Fruit fly (Drosophila melanogaster) whole organism, embryonic: ENCODE data around the gene ova.

Experiments used
- B-H1 ChIP-seq: fragments of 200-800 bp; sonication (Bioruptor generic); IDR thresholded peaks from 3 replicates; pipeline ENCODE4 v1.3.6; 2022; ENCODE audit warnings: missing biosample characterization, missing genetic modification characterization
- CG10267 ChIP-seq: fragments of 200-800 bp; sonication (Bioruptor generic); optimal IDR thresholded peaks from 2 replicates; lab custom pipeline; 2018; ENCODE audit warnings: missing biosample characterization, mild to moderate bottlenecking, missing genetic modification characterization, moderate library complexity
- CG13123 ChIP-seq: fragments of 200-800 bp; sonication (Bioruptor generic); optimal IDR thresholded peaks from 2 replicates; lab custom pipeline; 2016; ENCODE audit warnings: missing biosample characterization, missing genetic modification characterization
- CG17328 ChIP-seq: fragments of 200-800 bp; sonication (Bioruptor generic); IDR thresholded peaks from 2 replicates; pipeline ENCODE4 v1.3.6; 2022; ENCODE audit warnings: missing biosample characterization, missing genetic modification characterization
- CG2116 ChIP-seq: fragments of 200-800 bp; sonication (Bioruptor generic); optimal IDR thresholded peaks from 3 replicates; lab custom pipeline; 2018; ENCODE audit warnings: missing biosample characterization, mild to moderate bottlenecking, missing genetic modification characterization
- CG2129 ChIP-seq: fragments of 200-800 bp; sonication (Bioruptor generic); IDR thresholded peaks from 2 replicates; pipeline ENCODE4 v1.3.6; 2022; ENCODE audit warnings: missing biosample characterization, missing genetic modification characterization; ENCODE audit not compliant: partially characterized antibody
- CG32767 ChIP-seq: fragments of 200-800 bp; sonication (Bioruptor generic); IDR thresholded peaks from 2 replicates; pipeline ENCODE4 v1.3.6; 2022; ENCODE audit warnings: missing biosample characterization, missing genetic modification characterization
- CG33213 ChIP-seq: fragments of 200-800 bp; sonication (Bioruptor generic); optimal IDR thresholded peaks from 3 replicates; lab custom pipeline; 2016; ENCODE audit warnings: missing biosample characterization, missing genetic modification characterization
- CG34224 ChIP-seq: fragments of 200-800 bp; sonication (Bioruptor generic); IDR thresholded peaks from 3 replicates; pipeline ENCODE4 v1.3.6; 2022; ENCODE audit warnings: missing biosample characterization, missing genetic modification characterization; ENCODE audit not compliant: partially characterized antibody
- CG4707 ChIP-seq: fragments of 200-800 bp; sonication (Bioruptor generic); optimal IDR thresholded peaks from 2 replicates; lab custom pipeline; 2018; ENCODE audit warnings: missing biosample characterization, mild to moderate bottlenecking, missing genetic modification characterization, moderate library complexity
- CG4854 ChIP-seq: fragments of 200-800 bp; sonication (Bioruptor generic); optimal IDR thresholded peaks from 2 replicates; lab custom pipeline; 2016; ENCODE audit warnings: missing biosample characterization, missing genetic modification characterization, inconsistent platforms
- CG5245 ChIP-seq: fragments of 200-800 bp; sonication (Bioruptor generic); optimal IDR thresholded peaks from 3 replicates; lab custom pipeline; 2016; ENCODE audit warnings: missing biosample characterization, missing genetic modification characterization
- CG6791 ChIP-seq: fragments of 200-800 bp; sonication (Bioruptor generic); IDR thresholded peaks from 3 replicates; pipeline ENCODE4 v1.3.6; 2022; ENCODE audit warnings: missing biosample characterization, missing genetic modification characterization; ENCODE audit not compliant: partially characterized antibody
- CG7271 ChIP-seq: fragments of 200-800 bp; sonication (Bioruptor generic); optimal IDR thresholded peaks from 2 replicates; lab custom pipeline; 2018; ENCODE audit warnings: missing biosample characterization, mild to moderate bottlenecking, missing genetic modification characterization, moderate library complexity
- CG8924 ChIP-seq: fragments of 200-800 bp; optimal IDR thresholded peaks from 3 replicates; lab custom pipeline; 2019; ENCODE audit warnings: missing biosample characterization, mild to moderate bottlenecking, missing genetic modification characterization, moderate library complexity
- CHES-1-like ChIP-seq: fragments of 200-800 bp; sonication (Bioruptor generic); optimal IDR thresholded peaks from 2 replicates; lab custom pipeline; 2016; ENCODE audit warnings: missing biosample characterization, missing genetic modification characterization
- CrebB ChIP-seq: fragments of 200-800 bp; sonication (Bioruptor generic); optimal IDR thresholded peaks from 3 replicates; lab custom pipeline; 2018; ENCODE audit warnings: missing biosample characterization, mild to moderate bottlenecking, missing genetic modification characterization
- D19A ChIP-seq: fragments of 200-800 bp; optimal IDR thresholded peaks from 3 replicates; lab custom pipeline; 2019; ENCODE audit warnings: missing biosample characterization, mild to moderate bottlenecking, missing genetic modification characterization, moderate library complexity
- Dbx ChIP-seq: fragments of 200-800 bp; sonication (Bioruptor generic); IDR thresholded peaks from 3 replicates; pipeline ENCODE4 v1.3.6; 2022; ENCODE audit warnings: missing biosample characterization, missing genetic modification characterization
- Doc3 ChIP-seq: fragments of 200-800 bp; sonication (Bioruptor generic); IDR thresholded peaks from 3 replicates; pipeline ENCODE4 v1.3.6; 2022; ENCODE audit warnings: missing biosample characterization, missing genetic modification characterization; ENCODE audit not compliant: partially characterized antibody
- Dp ChIP-seq: fragments of 200-800 bp; sonication (Bioruptor generic); optimal IDR thresholded peaks from 2 replicates; lab custom pipeline; 2018; ENCODE audit warnings: missing biosample characterization, mild to moderate bottlenecking, missing genetic modification characterization, moderate library complexity
- HLH3B ChIP-seq: fragments of 200-800 bp; sonication (Bioruptor generic); IDR thresholded peaks from 2 replicates; pipeline ENCODE4 v1.3.6; 2022; ENCODE audit warnings: missing biosample characterization, missing genetic modification characterization
- MBD-R2 ChIP-seq: fragments of 200-800 bp; sonication (Bioruptor generic); IDR thresholded peaks from 2 replicates; pipeline ENCODE4 v1.3.6; 2022; ENCODE audit warnings: missing biosample characterization, missing genetic modification characterization
- Opbp ChIP-seq: fragments of 200-800 bp; sonication (Bioruptor generic); IDR thresholded peaks from 3 replicates; pipeline ENCODE4 v1.3.6; 2022; ENCODE audit warnings: missing biosample characterization, missing genetic modification characterization; ENCODE audit not compliant: partially characterized antibody
- Sin3A ChIP-seq: fragments of >200 bp; optimal IDR thresholded peaks from 2 replicates; lab custom pipeline; 2018
- Spps ChIP-seq: fragments of 200-800 bp; sonication (Bioruptor generic); optimal IDR thresholded peaks from 2 replicates; lab custom pipeline; 2018; ENCODE audit warnings: missing biosample characterization, mild to moderate bottlenecking, missing genetic modification characterization
- Sry-δ ChIP-seq: fragments of 200-800 bp; sonication (Bioruptor generic); optimal IDR thresholded peaks from 2 replicates; lab custom pipeline; 2016; ENCODE audit warnings: missing biosample characterization, missing genetic modification characterization
- Tbp ChIP-seq: fragments of >200 bp; optimal IDR thresholded peaks from 2 replicates; lab custom pipeline; 2018; ENCODE audit warnings: missing biosample characterization, missing genetic modification characterization
- Trl ChIP-seq, 3 experiments: fragments of >200 bp in 2 of 3; fragments of 200-800 bp in 1 of 3; sonication (Bioruptor generic) in 1 of 3; optimal IDR thresholded peaks; 2 replicates in 1 of 3; 3 replicates in 2 of 3; lab custom pipeline; 2016 to 2017; ENCODE audit warnings: missing biosample characterization in 1 of 3, missing genetic modification characterization in 1 of 3
- Xrp1 ChIP-seq: fragments of 200-800 bp; sonication (Bioruptor generic); IDR thresholded peaks from 2 replicates; pipeline ENCODE4 v1.3.6; 2022; ENCODE audit warnings: missing biosample characterization, missing genetic modification characterization
- amos ChIP-seq: fragments of 200-800 bp; sonication (Bioruptor generic); IDR thresholded peaks from 2 replicates; pipeline ENCODE4 v1.3.6; 2022; ENCODE audit warnings: missing biosample characterization, missing genetic modification characterization; ENCODE audit not compliant: partially characterized antibody
- bcd ChIP-seq: fragments of 200-800 bp; sonication (Bioruptor generic); optimal IDR thresholded peaks from 2 replicates; lab custom pipeline; 2017; ENCODE audit warnings: missing biosample characterization, mild to moderate bottlenecking, missing genetic modification characterization
- cg ChIP-seq: fragments of 200-800 bp; sonication (Bioruptor generic); optimal IDR thresholded peaks from 3 replicates; lab custom pipeline; 2019; ENCODE audit warnings: missing biosample characterization, mild to moderate bottlenecking, missing genetic modification characterization, moderate library complexity
- dan ChIP-seq: fragments of 200-800 bp; sonication (Bioruptor generic); IDR thresholded peaks from 2 replicates; pipeline ENCODE4 v1.3.6; 2022; ENCODE audit warnings: missing biosample characterization, missing genetic modification characterization
- gfzf ChIP-seq: fragments of 200-800 bp; sonication (Bioruptor generic); optimal IDR thresholded peaks from 2 replicates; lab custom pipeline; 2016; ENCODE audit warnings: missing biosample characterization, mild to moderate bottlenecking, missing genetic modification characterization, moderate library complexity
- grn ChIP-seq: fragments of 200-800 bp; sonication (Bioruptor generic); optimal IDR thresholded peaks from 3 replicates; lab custom pipeline; 2017; ENCODE audit warnings: missing biosample characterization, missing genetic modification characterization
- gsb-n ChIP-seq: fragments of 200-800 bp; sonication (Bioruptor generic); optimal IDR thresholded peaks from 3 replicates; lab custom pipeline; 2018; ENCODE audit warnings: missing biosample characterization, mild to moderate bottlenecking, missing genetic modification characterization
- gt ChIP-seq: fragments of 200-800 bp; sonication (Bioruptor generic); IDR thresholded peaks from 2 replicates; pipeline ENCODE4 v1.3.6; 2022; ENCODE audit warnings: missing biosample characterization, missing genetic modification characterization
- hb ChIP-seq: fragments of 200-800 bp; sonication (Bioruptor generic); IDR thresholded peaks from 3 replicates; pipeline ENCODE4 v1.3.6; 2022; ENCODE audit warnings: missing biosample characterization, missing genetic modification characterization; ENCODE audit not compliant: partially characterized antibody
- hbn ChIP-seq: fragments of 200-800 bp; sonication (Bioruptor generic); IDR thresholded peaks from 2 replicates; pipeline ENCODE4 v1.3.6; 2022; ENCODE audit warnings: missing biosample characterization, missing genetic modification characterization; ENCODE audit not compliant: partially characterized antibody
- insv ChIP-seq, 2 experiments: fragments of 200-800 bp; sonication (Bioruptor generic); optimal IDR thresholded peaks; 3 replicates each; lab custom pipeline; 2016 to 2018; ENCODE audit warnings: missing biosample characterization in 2 of 2, missing genetic modification characterization in 2 of 2
- lilli ChIP-seq: fragments of 200-800 bp; sonication (Bioruptor generic); optimal IDR thresholded peaks from 3 replicates; lab custom pipeline; 2016; ENCODE audit warnings: missing biosample characterization, missing genetic modification characterization
- nerfin-1 ChIP-seq: fragments of 200-800 bp; sonication (Bioruptor generic); optimal IDR thresholded peaks from 3 replicates; lab custom pipeline; 2019; ENCODE audit warnings: missing biosample characterization, mild to moderate bottlenecking, missing genetic modification characterization, moderate library complexity
- nmo ChIP-seq: fragments of 200-800 bp; sonication (Bioruptor generic); optimal IDR thresholded peaks from 2 replicates; lab custom pipeline; 2018; ENCODE audit warnings: missing biosample characterization, mild to moderate bottlenecking, missing genetic modification characterization, moderate library complexity
- repo ChIP-seq: fragments of 200-800 bp; sonication (Bioruptor generic); optimal IDR thresholded peaks from 2 replicates; lab custom pipeline; 2016; ENCODE audit warnings: missing biosample characterization, missing genetic modification characterization
- salm ChIP-seq: fragments of 200-800 bp; sonication (Bioruptor generic); optimal IDR thresholded peaks from 2 replicates; lab custom pipeline; 2018; ENCODE audit warnings: missing biosample characterization, mild to moderate bottlenecking, missing genetic modification characterization
- schlank ChIP-seq: fragments of 200-800 bp; sonication (Bioruptor generic); optimal IDR thresholded peaks from 2 replicates; lab custom pipeline; 2018; ENCODE audit warnings: missing biosample characterization, mild to moderate bottlenecking, missing genetic modification characterization
- scrt ChIP-seq: fragments of 200-800 bp; sonication (Bioruptor generic); optimal IDR thresholded peaks from 2 replicates; lab custom pipeline; 2018; ENCODE audit warnings: missing biosample characterization, mild to moderate bottlenecking, missing genetic modification characterization, moderate library complexity
- wek ChIP-seq: fragments of 200-800 bp; sonication (Bioruptor generic); optimal IDR thresholded peaks from 3 replicates; lab custom pipeline; 2018; ENCODE audit warnings: missing biosample characterization, mild to moderate bottlenecking, missing genetic modification characterization, moderate library complexity
- zen ChIP-seq: fragments of 200-800 bp; sonication (Bioruptor generic); optimal IDR thresholded peaks from 3 replicates; lab custom pipeline; 2018; ENCODE audit warnings: missing biosample characterization, mild to moderate bottlenecking, missing genetic modification characterization, moderate library complexity

ova gene

DNA sequence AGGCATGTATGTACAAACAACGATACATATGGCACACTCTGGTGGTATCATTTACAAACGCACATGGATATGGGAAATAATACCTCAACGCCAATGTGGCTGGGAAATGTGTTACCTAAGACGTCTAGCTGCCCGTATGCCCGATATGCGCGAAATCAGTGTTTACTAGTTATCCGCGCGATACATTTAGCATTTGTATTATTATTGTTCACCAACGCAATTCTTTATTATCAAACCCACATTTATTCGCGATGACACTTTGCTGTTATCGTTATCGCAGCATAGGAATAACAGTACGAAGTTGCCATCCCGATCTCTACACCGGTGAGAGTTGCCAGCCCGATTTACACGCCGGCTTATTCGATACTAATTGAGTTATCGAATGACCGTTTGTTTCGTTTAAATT, 15.3 kb upstream of the ova start, which contains the start of gene chico (continued):
- TF ChIP-seq Dbx (peak; percentile 22; the same call in 1 of the 3 replicates), CG7271 (tag; lab: Kevin White, UChicago) (no peak), bcd (GFP tag; lab: Kevin White, UChicago) (no peak), hb (GFP tag; lab: Robert Waterston, UW) (no peak), CG13123 (GFP tag; lab: Kevin White, UChicago) (no peak), CG2129 (no peak), CG6791 (GFP tag; lab: Robert Waterston, UW) (peak; percentile 89), CG33213 (GFP tag; lab: Kevin White, UChicago) (peak; percentile 48), gsb-n (tag; lab: Kevin White, UChicago) (no peak), dan (GFP tag; lab: Robert Waterston, UW) (no peak), cg (peak; percentile 15), CHES-1-like (GFP tag; lab: Kevin White, UChicago) (peak; percentile 18), Sry-δ (GFP tag; lab: Kevin White, UChicago) (peak; percentile 93), Tbp (GFP tag; lab: Kevin White, UChicago) (no peak), Doc3 (GFP tag; lab: Robert Waterston, UW) (peak; percentile 50; the same call in 1 of the 3 replicates), Sin3A (peak; percentile 17), Dp (GFP tag; lab: Kevin White, UChicago) (peak; percentile 73), CG8924 (peak; percentile 44), Spps (tag; lab: Kevin White, UChicago) (peak; percentile 0), CG34224 (GFP tag; lab: Robert Waterston, UW) (peak; percentile 56), CG4707 (GFP tag; lab: Kevin White, UChicago) (no peak), CG10267 (tag; lab: Kevin White, UChicago) (peak; percentile 52), scrt (GFP tag; lab: Kevin White, UChicago) (no peak), repo (GFP tag; lab: Kevin White, UChicago) (no peak), Opbp (GFP tag; lab: Robert Waterston, UW) (no peak; the same call in 1 of the 3 replicates), Trl (optimal IDR thresholded peaks at IDR 0.05; lab: Kevin White, UChicago) (no peak), Trl (GFP tag; optimal IDR thresholded peaks at IDR 0.05; lab: Kevin White, UChicago) (no peak), CG4854 (GFP tag; lab: Kevin White, UChicago) (peak; percentile 4), nerfin-1 (tag; lab: Kevin White, UChicago) (peak; percentile 93), B-H1 (no peak), nmo (peak; percentile 63), CG5245 (GFP tag; lab: Kevin White, UChicago) (no peak), CG17328 (no peak), gfzf (GFP tag; lab: Kevin White, UChicago) (peak; percentile 38), amos (GFP tag; lab: Robert Waterston, UW) (no peak; the same call in 1 of the 2 replicates), lilli (GFP tag; lab: Kevin White, UChicago) (peak; percentile 38), CrebB (tag; lab: Kevin White, UChicago) (no peak), MBD-R2 (GFP tag; lab: Robert Waterston, UW) (peak; percentile 56), zen (tag; lab: Kevin White, UChicago) (no peak), hbn (GFP tag; lab: Robert Waterston, UW) (peak; percentile 52), schlank (no peak), CG2116 (GFP tag; lab: Kevin White, UChicago) (peak; percentile 68), CG32767 (peak; percentile 71; the same call in 1 of the 2 replicates), gt (GFP tag; lab: Robert Waterston, UW) (no peak), salm (tag; lab: Kevin White, UChicago) (no peak), grn (no peak), HLH3B (GFP tag; lab: Robert Waterston, UW) (no peak), D19A (tag; lab: Kevin White, UChicago) (no peak), Xrp1 (GFP tag; lab: Robert Waterston, UW) (no peak), insv (GFP tag; optimal IDR thresholded peaks at IDR 0.05; lab: Kevin White, UChicago) (no peak), wek (GFP tag; lab: Kevin White, UChicago) (peak; percentile 4)
